Worm (Caenorhabditis elegans): Measurements from ENCODE around the gene C06G3.3.
A peak's percentile ranks its signal among the peaks of the same experiment; 100 is the strongest.

Gene C06G3.3

DNA sequence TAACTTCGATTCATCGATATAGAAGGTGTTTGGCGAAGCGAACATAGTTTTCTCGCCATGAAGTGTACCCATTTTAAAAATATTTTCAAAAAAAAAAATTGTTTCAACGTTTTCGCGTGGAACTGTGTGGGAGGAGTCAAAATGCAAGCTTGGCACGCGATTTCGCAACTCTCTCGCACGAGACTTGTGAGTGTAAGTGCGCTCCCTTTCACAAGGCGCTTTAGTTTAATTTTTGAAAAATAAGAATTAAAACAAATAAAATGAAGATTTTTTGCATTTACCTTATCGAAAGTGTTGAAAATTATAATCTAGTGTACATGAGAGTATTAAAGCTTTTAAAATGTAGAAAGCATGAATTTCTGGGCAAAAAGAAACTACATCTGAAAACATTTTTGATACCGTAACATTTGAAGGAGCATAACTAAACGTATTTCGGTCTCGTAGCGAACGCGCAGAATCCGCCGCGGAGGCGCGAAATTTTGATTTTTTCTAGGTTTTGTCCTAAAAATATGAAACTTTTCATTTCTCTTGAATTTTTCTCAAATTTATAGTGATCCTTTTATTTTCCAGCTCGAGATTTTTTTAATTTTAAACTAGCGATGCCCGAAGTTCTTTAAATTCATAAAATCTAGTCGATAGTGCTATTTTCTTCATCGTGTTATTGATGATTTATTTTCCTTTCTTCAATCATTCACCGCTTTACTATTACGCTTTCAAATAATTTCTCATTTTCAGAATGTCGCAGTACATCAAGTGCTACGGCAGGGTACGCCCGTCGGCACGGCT is 3.7 kb downstream of the C06G3.3 start, which contains the start of the genes cogc-2 and klp-18:
cogc-2 (minus strand) TSS at position 105 of the 786 bp plus-strand sequence.
klp-18 (plus strand) TSS at position 736 of the 786 bp plus-strand sequence.
- TF ChIP-seq ceh-82 (tag; optimal IDR thresholded peaks at IDR 0.05) (peak; percentile 63 to 86 (median 75)), lsy-2 (tag; optimal IDR thresholded peaks at IDR 0.05) (peak; percentile 87 to 91), pax-3 (tag; optimal IDR thresholded peaks at IDR 0.05) (peak; percentile 32), grh-1 (GFP tag; IDR thresholded peaks at IDR 0.05) (peak; percentile 78), zip-4 (GFP tag; optimal IDR thresholded peaks at IDR 0.05) (peak; percentile 64), vab-15 (tag; optimal IDR thresholded peaks at IDR 0.05) (no peak), swsn-7 (tag; optimal IDR thresholded peaks at IDR 0.05) (peak; percentile 83), tbx-2 (tag; optimal IDR thresholded peaks at IDR 0.05) (peak; percentile 85), lin-13 (GFP tag; optimal IDR thresholded peaks at IDR 0.05) (peak; percentile 70), ceh-90 (tag; optimal IDR thresholded peaks at IDR 0.05) (peak; percentile 12), nhr-19 (GFP tag; conservative IDR thresholded peaks at IDR 0.05) (peak; percentile 90), C16A3.4 (tag; optimal IDR thresholded peaks at IDR 0.05) (peak; percentile 94), snu-23 (GFP tag; optimal IDR thresholded peaks at IDR 0.05) (peak; percentile 91), unc-86 (tag; optimal IDR thresholded peaks at IDR 0.05) (peak; percentile 83), mef-2 (tag; optimal IDR thresholded peaks at IDR 0.05) (no peak), nhr-237 (tag; optimal IDR thresholded peaks at IDR 0.05) (no peak), C34B4.2 (tag; optimal IDR thresholded peaks at IDR 0.05) (no peak), mab-9 (GFP tag; IDR thresholded peaks at IDR 0.05) (peak; percentile 59), aha-1 (tag; optimal IDR thresholded peaks at IDR 0.05) (no peak), pag-3 (tag; optimal IDR thresholded peaks at IDR 0.05; ENCODE audit: borderline replicate concordance, insufficient read depth) (no peak), elt-3 (tag; optimal IDR thresholded peaks at IDR 0.05) (peak in 2 of 6 experiments; percentile 71 to 86), dsc-1 (tag; optimal IDR thresholded peaks at IDR 0.05) (peak; percentile 85), hpl-2 (GFP tag; optimal IDR thresholded peaks at IDR 0.05) (peak; percentile 63), F16B12.6 (tag; optimal IDR thresholded peaks at IDR 0.05) (peak; percentile 50), lin-14 (GFP tag; optimal IDR thresholded peaks at IDR 0.05) (peak; percentile 83), unc-30 (tag; optimal IDR thresholded peaks at IDR 0.05) (no peak), unc-62 (GFP tag; optimal IDR thresholded peaks at IDR 0.05) (no peak), ceh-63 (GFP tag; optimal IDR thresholded peaks at IDR 0.05) (no peak), alr-1 (tag; optimal IDR thresholded peaks at IDR 0.05; ENCODE audit: borderline replicate concordance) (no peak), pqm-1 (tag; optimal IDR thresholded peaks at IDR 0.05) (no peak), C04F5.9 (tag; optimal IDR thresholded peaks at IDR 0.05) (peak; percentile 52), mdl-1 (tag; optimal IDR thresholded peaks at IDR 0.05) (peak in 1 of 2 experiments; percentile 88), rnt-1 (tag; optimal IDR thresholded peaks at IDR 0.05) (peak; percentile 93), unc-130 (tag; optimal IDR thresholded peaks at IDR 0.05) (peak; percentile 96), ama-1 (optimal IDR thresholded peaks at IDR 0.05) (no peak), nhr-85 (tag) (peak; percentile 85), ceh-8 (GFP tag; optimal IDR thresholded peaks at IDR 0.05) (peak; percentile 45), nhr-12 (tag; optimal IDR thresholded peaks at IDR 0.05) (no peak), ets-5 (GFP tag; IDR thresholded peaks at IDR 0.05) (no peak), Y116A8C.19 (tag; optimal IDR thresholded peaks at IDR 0.05; ENCODE audit: borderline replicate concordance) (no peak), nhr-20 (tag; optimal IDR thresholded peaks at IDR 0.05) (peak; percentile 85), lin-39 (tag; optimal IDR thresholded peaks at IDR 0.05) (peak; percentile 75), skn-1 (tag; optimal IDR thresholded peaks at IDR 0.05) (peak; percentile 95), nhr-84 (tag; optimal IDR thresholded peaks at IDR 0.05) (no peak), tlp-1 (tag; optimal IDR thresholded peaks at IDR 0.05) (no peak), lin-15B (tag; optimal IDR thresholded peaks at IDR 0.05) (peak; percentile 75), fkh-10 (GFP tag; optimal IDR thresholded peaks at IDR 0.05) (peak; percentile 51), nhr-71 (tag; optimal IDR thresholded peaks at IDR 0.05) (peak; percentile 90), egl-13 (tag; optimal IDR thresholded peaks at IDR 0.05) (peak; percentile 74), xbp-1 (tag; optimal IDR thresholded peaks at IDR 0.05) (peak; percentile 83), fkh-4 (tag; optimal IDR thresholded peaks at IDR 0.05; ENCODE audit: borderline replicate concordance) (peak; percentile 9), unc-98 (GFP tag; IDR thresholded peaks at IDR 0.05) (no peak)

Measured in whole organism, L1 larva.